Worm (Caenorhabditis elegans) whole organism, L3 larva: Measurements from ENCODE around the gene R107.5.

ENCODE experiments used
- R02D3.7 ChIP-seq: fragments of 150-350 bp; optimal IDR thresholded peaks from 2 replicates; lab custom pipeline; 2014; ENCODE audit warnings: missing biosample characterization, missing genetic modification characterization
- ZK546.5 ChIP-seq: sonication (generic microtip); optimal IDR thresholded peaks from 2 replicates; lab custom pipeline; 2017; ENCODE audit warnings: missing biosample characterization, missing genetic modification characterization
- aly-2 ChIP-seq: fragments of 150-350 bp; optimal IDR thresholded peaks from 2 replicates; lab custom pipeline; 2014; ENCODE audit warnings: missing biosample characterization, missing genetic modification characterization
- ama-1 ChIP-seq: fragments of 150-350 bp; optimal IDR thresholded peaks from 2 replicates; lab custom pipeline; 2018
- ceh-16 ChIP-seq: sonication (generic microtip); optimal IDR thresholded peaks from 2 replicates; lab custom pipeline; 2017; ENCODE audit warnings: missing biosample characterization, missing genetic modification characterization
- ceh-28 ChIP-seq: fragments of 150-350 bp; optimal IDR thresholded peaks from 2 replicates; lab custom pipeline; 2014; ENCODE audit warnings: missing biosample characterization, missing genetic modification reagents, missing genetic modification characterization
- ceh-82 ChIP-seq: fragments of 150-350 bp; optimal IDR thresholded peaks from 2 replicates; lab custom pipeline; 2014; ENCODE audit warnings: missing biosample characterization, missing genetic modification characterization
- ceh-9 ChIP-seq: sonication (generic microtip); optimal IDR thresholded peaks from 2 replicates; lab custom pipeline; 2018; ENCODE audit warnings: missing biosample characterization, missing genetic modification characterization
- daf-12 ChIP-seq: fragments of 150-350 bp; optimal IDR thresholded peaks from 2 replicates; lab custom pipeline; 2014; ENCODE audit warnings: missing biosample characterization, missing genetic modification reagents, missing genetic modification characterization
- egl-27 ChIP-seq: sonication (generic microtip); optimal IDR thresholded peaks from 4 replicates; lab custom pipeline; 2017; ENCODE audit warnings: missing biosample characterization, missing genetic modification reagents, missing genetic modification characterization
- egl-5 ChIP-seq: fragments of 150-350 bp; optimal IDR thresholded peaks from 2 replicates; lab custom pipeline; 2017; ENCODE audit warnings: missing biosample characterization, missing genetic modification reagents, missing genetic modification characterization, inconsistent platforms
- elt-1 ChIP-seq: fragments of 150-350 bp; optimal IDR thresholded peaks from 2 replicates; lab custom pipeline; 2014; ENCODE audit warnings: missing biosample characterization, missing genetic modification characterization
- elt-2 ChIP-seq: sonication (generic microtip); optimal IDR thresholded peaks from 2 replicates; lab custom pipeline; 2016; ENCODE audit warnings: missing genetic modification reagents, mild to moderate bottlenecking, missing genetic modification characterization, missing compliant biosample characterization
- elt-3 ChIP-seq, 3 experiments: fragments of 150-350 bp in 1 of 3; sonication (generic microtip) in 2 of 3; optimal IDR thresholded peaks; 2 replicates in 2 of 3; 4 replicates in 1 of 3; lab custom pipeline; 2014 to 2017; ENCODE audit warnings: missing biosample characterization in 3 of 3, missing genetic modification characterization in 3 of 3
- eor-1 ChIP-seq, 2 experiments: fragments of 150-350 bp; optimal IDR thresholded peaks; 2 replicates each; lab custom pipeline; 2014 to 2018; ENCODE audit warnings: missing biosample characterization in 2 of 2, missing genetic modification characterization in 2 of 2
- fkh-10 ChIP-seq: sonication (generic microtip); optimal IDR thresholded peaks from 2 replicates; lab custom pipeline; 2017; ENCODE audit warnings: missing biosample characterization, missing genetic modification reagents, missing genetic modification characterization
- fkh-2 ChIP-seq: fragments of 150-350 bp; optimal IDR thresholded peaks from 2 replicates; lab custom pipeline; 2014; ENCODE audit warnings: missing biosample characterization, missing genetic modification reagents, missing genetic modification characterization
- fos-1 ChIP-seq: fragments of 150-350 bp; optimal IDR thresholded peaks from 2 replicates; lab custom pipeline; 2014; ENCODE audit warnings: missing biosample characterization, missing genetic modification characterization
- hmg-11 ChIP-seq: sonication (generic microtip); optimal IDR thresholded peaks from 2 replicates; lab custom pipeline; 2016; ENCODE audit warnings: missing genetic modification characterization, missing compliant biosample characterization
- jun-1 ChIP-seq: fragments of 150-350 bp; optimal IDR thresholded peaks from 2 replicates; lab custom pipeline; 2014; ENCODE audit warnings: missing biosample characterization, missing genetic modification reagents, missing genetic modification characterization
- lin-15B ChIP-seq: fragments of 150-350 bp; optimal IDR thresholded peaks from 2 replicates; lab custom pipeline; 2014; ENCODE audit warnings: missing biosample characterization, missing genetic modification characterization
- lin-39 ChIP-seq: fragments of 150-350 bp; optimal IDR thresholded peaks from 2 replicates; lab custom pipeline; 2018; ENCODE audit warnings: missing biosample characterization, missing genetic modification reagents, missing genetic modification characterization
- lsy-12 ChIP-seq: sonication (generic microtip); optimal IDR thresholded peaks from 2 replicates; lab custom pipeline; 2016; ENCODE audit warnings: mild to moderate bottlenecking, missing genetic modification characterization, missing compliant biosample characterization
- mdl-1 ChIP-seq: fragments of 150-350 bp; optimal IDR thresholded peaks from 2 replicates; lab custom pipeline; 2014; ENCODE audit warnings: missing biosample characterization, missing genetic modification characterization
- mml-1 ChIP-seq: fragments of 150-350 bp; sonication (generic microtip); optimal IDR thresholded peaks from 3 replicates; lab custom pipeline; 2014; ENCODE audit warnings: missing biosample characterization, missing genetic modification characterization
- nfya-1 ChIP-seq: sonication (generic microtip); optimal IDR thresholded peaks from 2 replicates; lab custom pipeline; 2017; ENCODE audit warnings: missing genetic modification characterization, mild to moderate bottlenecking, missing compliant biosample characterization, antibody characterized with exemption, moderate library complexity; ENCODE audit not compliant: insufficient read depth
- nhr-11 ChIP-seq: fragments of 150-350 bp; optimal IDR thresholded peaks from 2 replicates; lab custom pipeline; 2014; ENCODE audit warnings: missing biosample characterization, missing genetic modification characterization
- nhr-12 ChIP-seq: fragments of 150-350 bp; optimal IDR thresholded peaks from 2 replicates; lab custom pipeline; 2014; ENCODE audit warnings: missing biosample characterization, missing genetic modification characterization
- nhr-23 ChIP-seq: fragments of 150-350 bp; optimal IDR thresholded peaks from 2 replicates; lab custom pipeline; 2014; ENCODE audit warnings: missing biosample characterization, missing genetic modification reagents, missing genetic modification characterization
- nhr-237 ChIP-seq: fragments of 150-350 bp; optimal IDR thresholded peaks from 2 replicates; lab custom pipeline; 2014; ENCODE audit warnings: missing biosample characterization, missing genetic modification characterization
- nhr-25 ChIP-seq: sonication (generic microtip); optimal IDR thresholded peaks from 2 replicates; lab custom pipeline; 2017; ENCODE audit warnings: missing biosample characterization, missing genetic modification characterization
- nhr-28 ChIP-seq: fragments of 150-350 bp; optimal IDR thresholded peaks from 2 replicates; lab custom pipeline; 2014; ENCODE audit warnings: missing biosample characterization, missing genetic modification characterization
- nhr-43 ChIP-seq: sonication (generic microtip); optimal IDR thresholded peaks from 2 replicates; lab custom pipeline; 2016; ENCODE audit warnings: mild to moderate bottlenecking, missing genetic modification characterization, missing compliant biosample characterization; ENCODE audit not compliant: poor library complexity, severe bottlenecking
- nhr-67 ChIP-seq: fragments of 150-350 bp; optimal IDR thresholded peaks from 2 replicates; lab custom pipeline; 2014; ENCODE audit warnings: missing biosample characterization, missing genetic modification characterization
- nhr-76 ChIP-seq: fragments of 150-350 bp; sonication (generic microtip); optimal IDR thresholded peaks from 5 replicates; lab custom pipeline; 2014; ENCODE audit warnings: missing biosample characterization, missing genetic modification characterization
- nhr-77 ChIP-seq: fragments of 150-350 bp; optimal IDR thresholded peaks from 2 replicates; lab custom pipeline; 2014; ENCODE audit warnings: missing biosample characterization, missing genetic modification characterization
- pha-4 ChIP-seq: fragments of 150-350 bp; optimal IDR thresholded peaks from 2 replicates; lab custom pipeline; 2014; ENCODE audit warnings: missing biosample characterization, missing genetic modification reagents, missing genetic modification characterization
- pqm-1 ChIP-seq: fragments of 150-350 bp; optimal IDR thresholded peaks from 2 replicates; lab custom pipeline; 2017; ENCODE audit warnings: missing biosample characterization, missing genetic modification characterization, inconsistent platforms
- sea-2 ChIP-seq: fragments of 150-350 bp; sonication (generic microtip); optimal IDR thresholded peaks from 4 replicates; lab custom pipeline; 2014; ENCODE audit warnings: missing biosample characterization, missing genetic modification reagents, missing genetic modification characterization
- skn-1 ChIP-seq: fragments of 150-350 bp; optimal IDR thresholded peaks from 2 replicates; lab custom pipeline; 2014; ENCODE audit warnings: missing biosample characterization, missing genetic modification characterization
- snpc-4 ChIP-seq: fragments of 150-350 bp; optimal IDR thresholded peaks from 2 replicates; lab custom pipeline; 2014; ENCODE audit warnings: missing biosample characterization, missing genetic modification characterization
- tbx-2 ChIP-seq: sonication (generic microtip); optimal IDR thresholded peaks from 2 replicates; lab custom pipeline; 2016; ENCODE audit warnings: mild to moderate bottlenecking, missing genetic modification characterization, missing compliant biosample characterization
- unc-39 ChIP-seq: sonication (generic microtip); optimal IDR thresholded peaks from 4 replicates; lab custom pipeline; 2017; ENCODE audit warnings: missing biosample characterization, missing genetic modification characterization
- unc-62 ChIP-seq: fragments of 150-350 bp; sonication (generic microtip); optimal IDR thresholded peaks from 4 replicates; lab custom pipeline; 2014; ENCODE audit warnings: missing biosample characterization, missing genetic modification reagents, missing genetic modification characterization
- zag-1 ChIP-seq: fragments of 150-350 bp; optimal IDR thresholded peaks from 2 replicates; lab custom pipeline; 2014; ENCODE audit warnings: missing biosample characterization, missing genetic modification characterization
- ztf-11 ChIP-seq: fragments of 150-350 bp; optimal IDR thresholded peaks from 2 replicates; lab custom pipeline; 2014; ENCODE audit warnings: missing biosample characterization, missing genetic modification characterization
- ztf-4 ChIP-seq: fragments of 150-350 bp; optimal IDR thresholded peaks from 2 replicates; lab custom pipeline; 2014; ENCODE audit warnings: missing biosample characterization, missing genetic modification characterization

Gene R107.5

ce11 chrIII:9054414-9055147 is 991 bp upstream of the R107.5 start, which contains the start of gene cls-2:
TSS of gene cls-2 (plus strand) at chrIII:9055048.
- TF ChIP-seq nhr-43 (tag; lab: Kevin White, UChicago) (no peak), nfya-1 (tag; lab: Kevin White, UChicago) (no peak), lin-15B (tag; lab: Kevin White, UChicago) (peak; percentile 29), sea-2 (no peak), hmg-11 (tag; lab: Kevin White, UChicago) (no peak)

DNA sequence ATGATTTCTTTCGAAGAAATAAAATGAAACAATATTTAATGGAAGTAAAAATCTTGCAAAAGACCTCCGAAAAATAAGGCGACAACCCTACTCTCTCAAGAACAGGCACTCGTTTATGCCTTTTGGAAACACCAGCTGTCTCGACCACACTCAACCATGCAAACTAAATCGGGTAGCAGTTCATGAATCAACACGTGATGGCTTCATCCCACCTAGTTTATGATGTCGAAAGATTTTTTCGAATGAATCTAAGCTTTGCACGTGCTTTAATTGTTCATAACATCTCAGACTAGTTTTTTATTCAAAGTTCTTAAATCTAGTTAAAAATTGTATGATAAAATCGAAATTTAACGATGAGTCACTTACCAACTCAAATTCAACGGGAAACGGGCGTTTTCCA is 327 bp downstream of the R107.5 start:
- TF ChIP-seq skn-1, result no peak
- peak; percentile 83 for TF ChIP-seq ama-1
- TF ChIP-seq nhr-76 (tag; lab: Kevin White, UChicago), result no peak
- no peak for TF ChIP-seq fkh-10
- no peak for TF ChIP-seq R02D3.7 (tag; lab: Kevin White, UChicago)
- no peak for TF ChIP-seq ZK546.5 (tag; lab: Kevin White, UChicago)

- peak; percentile 66 for TF ChIP-seq jun-1
- no peak for TF ChIP-seq aly-2 (tag; lab: Kevin White, UChicago)
- no peak for TF ChIP-seq mdl-1
- TF ChIP-seq ztf-4 (tag; lab: Kevin White, UChicago), result peak; percentile 18
- peak; percentile 12 for TF ChIP-seq pha-4 (tag; lab: Kevin White, UChicago)
- no peak for TF ChIP-seq egl-5 (tag; lab: Kevin White, UChicago)
- TF ChIP-seq nhr-237 (tag; lab: Kevin White, UChicago), result no peak
- TF ChIP-seq pqm-1 (tag; lab: Kevin White, UChicago), result no peak
- no peak for TF ChIP-seq egl-27
- TF ChIP-seq ama-1, result peak; percentile 94
- TF ChIP-seq lin-39 (tag; lab: Kevin White, UChicago), result peak; percentile 60
- no peak for TF ChIP-seq fkh-10
- no peak for TF ChIP-seq nhr-77 (tag; lab: Kevin White, UChicago)
- TF ChIP-seq nhr-25, result peak; percentile 59
- no peak for TF ChIP-seq ceh-16 (tag; lab: Kevin White, UChicago)
- TF ChIP-seq ztf-11 (tag; lab: Kevin White, UChicago), result no peak
- no peak for TF ChIP-seq ceh-82
- no peak for TF ChIP-seq nhr-76 (tag; lab: Kevin White, UChicago)
- no peak for TF ChIP-seq mml-1 (tag; lab: Kevin White, UChicago)
- TF ChIP-seq daf-12, result no peak
- TF ChIP-seq skn-1, result no peak
- no peak for TF ChIP-seq nhr-23
- peak; percentile 79 for TF ChIP-seq hmg-11 (tag; lab: Kevin White, UChicago)
- peak; percentile 12 for TF ChIP-seq lsy-12 (tag; lab: Kevin White, UChicago)
- TF ChIP-seq snpc-4 (tag; lab: Kevin White, UChicago), result no peak
- no peak for TF ChIP-seq nhr-67 (tag; lab: Kevin White, UChicago)
- TF ChIP-seq R02D3.7 (tag; lab: Kevin White, UChicago), result no peak
- TF ChIP-seq nhr-28 (tag; lab: Kevin White, UChicago), result no peak
- no peak for TF ChIP-seq elt-1 (tag; lab: Kevin White, UChicago)
- no peak for TF ChIP-seq ceh-28 (tag; lab: Kevin White, UChicago)
- no peak for TF ChIP-seq sea-2
- no peak for TF ChIP-seq unc-62 (GFP tag; lab: Kevin White, UChicago)
- TF ChIP-seq elt-2, result peak; percentile 22
- TF ChIP-seq eor-1 (tag; optimal IDR thresholded peaks at IDR 0.05; lab: Kevin White, UChicago), result no peak
- no peak for TF ChIP-seq nhr-12
- TF ChIP-seq nhr-43 (tag; lab: Kevin White, UChicago), result peak; percentile 3
- TF ChIP-seq fos-1 (tag; lab: Kevin White, UChicago), result no peak
- TF ChIP-seq ceh-9 (tag; lab: Kevin White, UChicago), result no peak
- TF ChIP-seq lin-15B (tag; lab: Kevin White, UChicago), result peak; percentile 26
- TF ChIP-seq nfya-1 (tag; lab: Kevin White, UChicago), result peak; percentile 54
- no peak for TF ChIP-seq zag-1 (tag; lab: Kevin White, UChicago)
- no peak for TF ChIP-seq tbx-2 (tag; lab: Kevin White, UChicago)
- TF ChIP-seq unc-39 (tag; lab: Kevin White, UChicago), result no peak
- TF ChIP-seq ZK546.5 (tag; lab: Kevin White, UChicago), result no peak
- no peak for TF ChIP-seq nhr-11 (tag; lab: Kevin White, UChicago)
- TF ChIP-seq elt-3 (tag; optimal IDR thresholded peaks at IDR 0.05; lab: Kevin White, UChicago), result no peak
- no peak for TF ChIP-seq fkh-2 (tag; lab: Kevin White, UChicago)
- TF ChIP-seq, all 47 proteins: peak for 12
These were observed 1.1 kb downstream of the R107.5 start for ce11 chrIII:9052371-9052978.
